Worm (Caenorhabditis elegans) whole organism, L4 larva: ENCODE results near the gene ndub-3.
A peak's percentile ranks its signal among the peaks of the same experiment; 100 is the strongest.

ENCODE experiments used
- D1046.2 ChIP-seq: fragments of 200-800 bp; sonication (Bioruptor generic); IDR thresholded peaks from 2 replicates; pipeline ENCODE4 v1.3.6; 2022; ENCODE audit warnings: missing genetic modification characterization, missing compliant biosample characterization
- F26F4.8 ChIP-seq: fragments of 200-800 bp; sonication (Bioruptor generic); conservative IDR thresholded peaks from 2 replicates; pipeline ENCODE4 v1.3.6; 2022; ENCODE audit warnings: missing genetic modification characterization, missing compliant biosample characterization
- Y105C5A.15 ChIP-seq: fragments of 200-800 bp; sonication (Bioruptor generic); IDR thresholded peaks from 2 replicates; pipeline ENCODE4 v1.3.6; 2022; ENCODE audit warnings: missing genetic modification characterization, missing compliant biosample characterization
- Y48G9A.11 ChIP-seq: fragments of 200-800 bp; sonication (Bioruptor generic); IDR thresholded peaks from 2 replicates; pipeline ENCODE4 v1.3.6; 2022; ENCODE audit warnings: missing genetic modification reagents, missing genetic modification characterization, missing compliant biosample characterization
- Y5F2A.4 ChIP-seq: fragments of 200-800 bp; sonication (Bioruptor generic); optimal IDR thresholded peaks from 2 replicates; lab custom pipeline; 2018; ENCODE audit warnings: mild to moderate bottlenecking, missing genetic modification characterization, missing compliant biosample characterization
- Y75B8A.6 ChIP-seq: fragments of 200-800 bp; sonication (Bioruptor generic); IDR thresholded peaks from 2 replicates; pipeline ENCODE4 v1.3.6; 2022; ENCODE audit warnings: missing genetic modification reagents, missing genetic modification characterization, missing compliant biosample characterization
- ZK337.2 ChIP-seq: fragments of 200-800 bp; sonication (Bioruptor generic); IDR thresholded peaks from 2 replicates; pipeline ENCODE4 v1.3.6; 2022; ENCODE audit warnings: missing genetic modification reagents, missing genetic modification characterization, missing compliant biosample characterization
- aha-1 ChIP-seq: fragments of 150-350 bp; peaks from one replicate; lab custom pipeline; 2014; ENCODE audit warnings: missing biosample characterization, missing genetic modification characterization
- aly-2 ChIP-seq: sonication (generic microtip); optimal IDR thresholded peaks from 2 replicates; lab custom pipeline; 2018; ENCODE audit warnings: missing biosample characterization, missing genetic modification characterization
- ama-1 ChIP-seq: fragments of 150-350 bp; optimal IDR thresholded peaks from 2 replicates; lab custom pipeline; 2014; ENCODE audit warnings: inconsistent platforms, mixed read lengths
- ceh-32 ChIP-seq: sonication (generic microtip); optimal IDR thresholded peaks from 2 replicates; lab custom pipeline; 2016; ENCODE audit warnings: mild to moderate bottlenecking, missing genetic modification characterization, missing compliant biosample characterization; ENCODE audit not compliant: poor library complexity
- ces-1 ChIP-seq: fragments of 150-350 bp; sonication (generic microtip); optimal IDR thresholded peaks from 4 replicates; lab custom pipeline; 2014; ENCODE audit warnings: missing biosample characterization, missing genetic modification reagents, missing genetic modification characterization
- cey-2 ChIP-seq: sonication (generic microtip); optimal IDR thresholded peaks from 3 replicates; lab custom pipeline; 2017; ENCODE audit warnings: missing genetic modification characterization, mild to moderate bottlenecking, missing compliant biosample characterization, antibody characterized with exemption, borderline replicate concordance; ENCODE audit not compliant: insufficient read depth
- daf-16 ChIP-seq, 3 experiments: sonication (generic microtip); optimal IDR thresholded peaks; 2 replicates each; lab custom pipeline; 2016 to 2017; ENCODE audit warnings: missing genetic modification characterization in 3 of 3, missing genetic modification reagents in 3 of 3, mild to moderate bottlenecking in 2 of 3, missing compliant biosample characterization in 2 of 3, missing biosample characterization in 1 of 3, moderate library complexity in 1 of 3
- dmd-6 ChIP-seq: fragments of 200-800 bp; sonication (Bioruptor generic); IDR thresholded peaks from 2 replicates; pipeline ENCODE4 v1.3.6; 2022; ENCODE audit warnings: missing genetic modification reagents, missing genetic modification characterization, missing compliant biosample characterization
- dmd-8 ChIP-seq: fragments of 200-800 bp; sonication (Bioruptor generic); IDR thresholded peaks from 2 replicates; pipeline ENCODE4 v1.3.6; 2022; ENCODE audit warnings: missing genetic modification characterization, missing compliant biosample characterization
- duxl-1 ChIP-seq: sonication (generic microtip); optimal IDR thresholded peaks from 2 replicates; lab custom pipeline; 2016; ENCODE audit warnings: mild to moderate bottlenecking, missing genetic modification characterization, moderate library complexity, missing compliant biosample characterization; ENCODE audit not compliant: poor library complexity
- dve-1 ChIP-seq: sonication (generic microtip); optimal IDR thresholded peaks from 2 replicates; lab custom pipeline; 2017; ENCODE audit warnings: antibody characterized with exemption, mild to moderate bottlenecking, missing genetic modification characterization, missing compliant biosample characterization; ENCODE audit not compliant: insufficient read depth
- egl-27 ChIP-seq: sonication (generic microtip); optimal IDR thresholded peaks from 3 replicates; lab custom pipeline; 2017; ENCODE audit warnings: missing biosample characterization, missing genetic modification reagents, missing genetic modification characterization
- fkh-10 ChIP-seq: fragments of 150-350 bp; optimal IDR thresholded peaks from 2 replicates; lab custom pipeline; 2014; ENCODE audit warnings: missing biosample characterization, missing genetic modification reagents, missing genetic modification characterization
- fos-1 ChIP-seq: fragments of 150-350 bp; optimal IDR thresholded peaks from 2 replicates; lab custom pipeline; 2014; ENCODE audit warnings: missing biosample characterization, missing genetic modification characterization
- gei-8 ChIP-seq: fragments of 200-800 bp; sonication (Bioruptor generic); optimal IDR thresholded peaks from 2 replicates; lab custom pipeline; 2018; ENCODE audit warnings: mild to moderate bottlenecking, missing genetic modification characterization, missing compliant biosample characterization
- hlh-11 ChIP-seq: fragments of 200-800 bp; sonication (Bioruptor generic); optimal IDR thresholded peaks from 2 replicates; lab custom pipeline; 2018; ENCODE audit warnings: mild to moderate bottlenecking, missing genetic modification characterization, missing compliant biosample characterization
- hlh-30 ChIP-seq: sonication (generic microtip); optimal IDR thresholded peaks from 2 replicates; lab custom pipeline; 2017; ENCODE audit warnings: antibody characterized with exemption, mild to moderate bottlenecking, missing genetic modification characterization, missing compliant biosample characterization; ENCODE audit not compliant: insufficient read depth
- lin-1 ChIP-seq: fragments of 200-800 bp; sonication (Bioruptor generic); IDR thresholded peaks from 2 replicates; pipeline ENCODE4 v1.3.6; 2022; ENCODE audit warnings: missing genetic modification reagents, missing genetic modification characterization, missing compliant biosample characterization
- lin-29 ChIP-seq: fragments of 200-800 bp; sonication (Bioruptor generic); IDR thresholded peaks from 2 replicates; pipeline ENCODE4 v1.3.6; 2022; ENCODE audit warnings: missing genetic modification reagents, missing genetic modification characterization, missing compliant biosample characterization
- lin-38 ChIP-seq: fragments of 200-800 bp; sonication (Bioruptor generic); IDR thresholded peaks from 2 replicates; pipeline ENCODE4 v1.3.6; 2022; ENCODE audit warnings: missing genetic modification reagents, missing genetic modification characterization, missing compliant biosample characterization
- lsy-2 ChIP-seq, 2 experiments: fragments of 150-350 bp in 1 of 2; sonication (generic microtip) in 1 of 2; optimal IDR thresholded peaks; 2 replicates each; lab custom pipeline; 2014 to 2017; ENCODE audit warnings: missing biosample characterization in 2 of 2, missing genetic modification characterization in 2 of 2
- madf-5 ChIP-seq, 2 experiments: fragments of 200-800 bp; sonication (Bioruptor generic); IDR thresholded peaks; 2 replicates each; pipeline ENCODE4 v1.3.6; 2022; ENCODE audit warnings: missing compliant biosample characterization in 2 of 2, missing genetic modification characterization in 2 of 2
- mdl-1 ChIP-seq, 2 experiments: fragments of 150-350 bp in 1 of 2; sonication (generic microtip) in 1 of 2; optimal IDR thresholded peaks; 2 replicates each; lab custom pipeline; 2014 to 2017; ENCODE audit warnings: missing biosample characterization in 2 of 2, missing genetic modification characterization in 2 of 2
- mes-2 ChIP-seq: sonication (generic microtip); optimal IDR thresholded peaks from 2 replicates; lab custom pipeline; 2016; ENCODE audit warnings: missing genotype, mild to moderate bottlenecking, missing genetic modification characterization, missing compliant biosample characterization; ENCODE audit not compliant: poor library complexity, severe bottlenecking
- nhr-11 ChIP-seq: fragments of 150-350 bp; optimal IDR thresholded peaks from 2 replicates; lab custom pipeline; 2014; ENCODE audit warnings: missing biosample characterization, missing genetic modification characterization
- nhr-237 ChIP-seq: sonication (generic microtip); optimal IDR thresholded peaks from 2 replicates; lab custom pipeline; 2017; ENCODE audit warnings: missing biosample characterization, missing genetic modification characterization
- nhr-25 ChIP-seq: sonication (generic microtip); optimal IDR thresholded peaks from 2 replicates; lab custom pipeline; 2017; ENCODE audit warnings: missing genetic modification characterization, mild to moderate bottlenecking, missing compliant biosample characterization, antibody characterized with exemption, moderate library complexity, borderline replicate concordance; ENCODE audit not compliant: insufficient read depth
- nhr-28 ChIP-seq: fragments of 150-350 bp; optimal IDR thresholded peaks from 2 replicates; lab custom pipeline; 2014; ENCODE audit warnings: missing biosample characterization, missing genetic modification characterization
- nhr-41 ChIP-seq: fragments of 200-800 bp; sonication (Bioruptor generic); IDR thresholded peaks from 2 replicates; pipeline ENCODE4 v1.3.6; 2022; ENCODE audit warnings: missing genetic modification reagents, missing genetic modification characterization, missing compliant biosample characterization
- nhr-77 ChIP-seq: fragments of 150-350 bp; optimal IDR thresholded peaks from 2 replicates; lab custom pipeline; 2014; ENCODE audit warnings: missing biosample characterization, missing genetic modification characterization
- pha-4 ChIP-seq, 2 experiments: fragments of 150-350 bp in 1 of 2; fragments of 200-800 bp in 1 of 2; sonication (Bioruptor generic) in 1 of 2; IDR thresholded peaks in 1 of 2; optimal IDR thresholded peaks in 1 of 2; 2 replicates each; pipeline versions ENCODE4 v1.3.6 to Lab custom; 2014 to 2022; ENCODE audit warnings: missing genetic modification characterization in 2 of 2, missing genetic modification reagents in 2 of 2, missing biosample characterization in 1 of 2, missing compliant biosample characterization in 1 of 2
- pqm-1 ChIP-seq: sonication (generic microtip); optimal IDR thresholded peaks from 2 replicates; lab custom pipeline; 2017; ENCODE audit warnings: missing biosample characterization, missing genetic modification characterization
- snpc-1.2 ChIP-seq: fragments of 200-800 bp; sonication (Bioruptor generic); IDR thresholded peaks from 2 replicates; pipeline ENCODE4 v1.3.6; 2022; ENCODE audit warnings: missing genetic modification reagents, missing genetic modification characterization, missing compliant biosample characterization
- spr-3 ChIP-seq: fragments of 200-800 bp; sonication (Bioruptor generic); optimal IDR thresholded peaks from 2 replicates; lab custom pipeline; 2018; ENCODE audit warnings: mild to moderate bottlenecking, missing genetic modification characterization, missing compliant biosample characterization
- tra-1 ChIP-seq: fragments of 200-800 bp; sonication (Bioruptor generic); IDR thresholded peaks from 2 replicates; pipeline ENCODE4 v1.3.6; 2022; ENCODE audit warnings: missing genetic modification reagents, missing genetic modification characterization, missing compliant biosample characterization
- vab-7 ChIP-seq: fragments of 200-800 bp; sonication (Bioruptor generic); IDR thresholded peaks from 2 replicates; pipeline ENCODE4 v1.3.6; 2022; ENCODE audit warnings: missing genetic modification reagents, missing genetic modification characterization, missing compliant biosample characterization
- zip-11 ChIP-seq: fragments of 200-800 bp; sonication (Bioruptor generic); IDR thresholded peaks from 2 replicates; pipeline ENCODE4 v1.3.6; 2022; ENCODE audit warnings: missing genetic modification characterization, missing compliant biosample characterization

ndub-3 gene

DNA sequence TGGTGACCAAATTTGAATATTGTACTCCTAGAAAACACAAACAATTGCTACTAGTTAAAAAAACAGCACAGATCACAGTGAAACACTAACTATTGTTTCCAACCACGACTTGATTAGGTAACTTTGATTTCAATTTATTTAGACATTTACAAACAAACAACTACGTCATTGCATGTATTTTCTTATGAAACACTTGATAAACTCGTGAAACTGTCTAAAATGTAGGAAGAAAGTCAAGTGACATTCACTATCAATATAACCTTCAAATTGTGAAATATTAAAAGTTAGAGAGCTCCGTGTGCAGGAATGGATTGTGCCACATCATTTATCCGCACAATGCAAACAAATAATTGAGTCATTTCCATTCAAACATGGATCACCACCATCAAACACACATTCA, 25.6 kb upstream of the ndub-3 start:
- TF ChIP-seq nhr-28 (tag; lab: Kevin White, UChicago) (peak; percentile 55), egl-27 (tag; lab: Kevin White, UChicago) (no peak), fos-1 (tag; lab: Kevin White, UChicago) (no peak), dmd-6 (GFP tag; lab: Robert Waterston, UW) (peak; percentile 38), duxl-1 (no peak), nhr-25 (no peak), lin-29 (GFP tag; lab: Robert Waterston, UW) (no peak), Y105C5A.15 (GFP tag; lab: Robert Waterston, UW) (no peak), Y5F2A.4 (GFP tag; lab: Kevin White, UChicago) (no peak), lin-1 (GFP tag; lab: Robert Waterston, UW) (no peak), madf-5 (GFP tag; IDR thresholded peaks at IDR 0.05; lab: Robert Waterston, UW) (no peak), ces-1 (GFP tag; lab: Kevin White, UChicago) (no peak), F26F4.8 (GFP tag; lab: Robert Waterston, UW) (no peak), dve-1 (tag; lab: Kevin White, UChicago) (peak; percentile 68), daf-16 (GFP tag; optimal IDR thresholded peaks at IDR 0.05; lab: Kevin White, UChicago) (no peak), daf-16 (tag; optimal IDR thresholded peaks at IDR 0.05; lab: Kevin White, UChicago) (peak; percentile 78), dmd-8 (GFP tag; lab: Robert Waterston, UW) (no peak), mdl-1 (tag; optimal IDR thresholded peaks at IDR 0.05; lab: Kevin White, UChicago) (no peak), nhr-11 (no peak), nhr-237 (tag; lab: Kevin White, UChicago) (no peak), cey-2 (tag; lab: Kevin White, UChicago) (no peak), pha-4 (GFP tag; IDR thresholded peaks at IDR 0.05; lab: Robert Waterston, UW) (no peak), pha-4 (tag; optimal IDR thresholded peaks at IDR 0.05; lab: Kevin White, UChicago) (no peak), zip-11 (no peak), pqm-1 (tag; lab: Kevin White, UChicago) (peak; percentile 3), tra-1 (no peak), D1046.2 (no peak), ceh-32 (no peak), lsy-2 (tag; optimal IDR thresholded peaks at IDR 0.05; lab: Kevin White, UChicago) (no peak), gei-8 (no peak), ZK337.2 (GFP tag; lab: Robert Waterston, UW) (no peak), hlh-30 (tag; lab: Kevin White, UChicago) (no peak), mes-2 (no peak), hlh-11 (tag; lab: Kevin White, UChicago) (peak; percentile 58), aha-1 (tag; lab: Kevin White, UChicago) (no peak), nhr-77 (tag; lab: Kevin White, UChicago) (peak; percentile 47), spr-3 (GFP tag; lab: Kevin White, UChicago) (no peak), lin-38 (no peak), snpc-1.2 (GFP tag; lab: Robert Waterston, UW) (no peak)

DNA sequence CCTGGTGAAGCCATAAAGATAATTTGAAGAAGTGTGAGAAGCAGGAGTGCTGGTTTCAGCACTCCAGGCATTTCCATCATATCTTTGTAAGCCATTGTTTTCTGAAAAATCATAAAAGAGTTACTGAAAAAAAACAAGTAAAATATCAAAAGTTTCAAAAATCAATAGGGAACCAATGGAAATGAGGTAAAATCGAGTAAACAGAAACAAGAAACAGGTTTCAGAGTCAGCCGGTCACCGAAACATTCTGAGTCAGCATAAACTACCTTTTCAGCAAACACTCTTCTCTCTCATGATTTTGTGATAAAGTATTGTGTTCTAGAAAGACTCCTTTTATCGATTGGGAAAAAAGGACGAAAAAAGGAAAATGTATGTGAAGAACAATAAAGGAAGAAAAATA, 24.8 kb upstream of the ndub-3 start, which contains the start of gene C18E9.9:
C18E9.9 (minus strand) TSS at position 101 of the 400 bp plus-strand sequence.
- TF ChIP-seq aly-2 (tag; lab: Kevin White, UChicago) (no peak), Y75B8A.6 (GFP tag; lab: Robert Waterston, UW) (no peak), nhr-41 (GFP tag; lab: Robert Waterston, UW) (no peak), hlh-11 (tag; lab: Kevin White, UChicago) (peak; percentile 20), cey-2 (tag; lab: Kevin White, UChicago) (no peak), fkh-10 (GFP tag; lab: Kevin White, UChicago) (no peak), ama-1 (lab: Kevin White, UChicago) (no peak), nhr-77 (tag; lab: Kevin White, UChicago) (peak; percentile 0), nhr-28 (tag; lab: Kevin White, UChicago) (peak; percentile 3), Y48G9A.11 (GFP tag; lab: Robert Waterston, UW) (no peak), vab-7 (GFP tag; lab: Robert Waterston, UW) (no peak), daf-16 (GFP tag; optimal IDR thresholded peaks at IDR 0.05; lab: Kevin White, UChicago) (no peak), daf-16 (tag; optimal IDR thresholded peaks at IDR 0.05; lab: Kevin White, UChicago) (peak; percentile 38), ces-1 (GFP tag; lab: Kevin White, UChicago) (no peak), ceh-32 (no peak), dve-1 (tag; lab: Kevin White, UChicago) (peak; percentile 17)
- TF ChIP-seq, all 104 proteins: peak for 5
